Worm (Caenorhabditis elegans): ENCODE measurements around the gene tsp-13.

The tsp-13 gene

DNA sequence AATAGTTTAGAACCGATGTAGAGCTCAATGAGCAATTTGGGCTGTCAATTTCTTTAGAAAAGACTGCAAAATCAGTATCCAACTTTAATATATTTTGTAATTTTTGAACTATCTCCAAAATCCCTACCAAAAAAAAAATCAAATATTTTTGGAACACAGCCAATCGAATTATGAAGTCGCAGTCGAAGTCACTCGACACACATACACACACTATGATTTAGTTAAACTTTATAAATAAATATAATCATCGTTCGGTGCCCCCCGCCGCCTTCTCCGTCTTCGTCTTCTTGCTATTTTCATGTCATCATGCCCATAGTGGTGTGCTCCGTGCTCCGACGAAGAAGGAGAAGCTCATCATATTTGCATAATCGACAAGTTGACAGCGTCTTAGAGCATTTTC is 23.2 kb downstream of the tsp-13 start:
- TF ChIP-seq unc-62 (GFP tag; optimal IDR thresholded peaks at IDR 0.05) = no peak
- no peak for TF ChIP-seq daf-12 (tag; optimal IDR thresholded peaks at IDR 0.05)
- no peak for TF ChIP-seq ceh-16 (tag; optimal IDR thresholded peaks at IDR 0.05)
- TF ChIP-seq nhr-11 (tag; optimal IDR thresholded peaks at IDR 0.05) = no peak
- TF ChIP-seq hmg-11 (tag; optimal IDR thresholded peaks at IDR 0.05) = no peak
- no peak for TF ChIP-seq eor-1 (tag; optimal IDR thresholded peaks at IDR 0.05)
- TF ChIP-seq zag-1 (tag; optimal IDR thresholded peaks at IDR 0.05) = no peak
- TF ChIP-seq sea-2 (GFP tag; optimal IDR thresholded peaks at IDR 0.05) = no peak
- no peak for TF ChIP-seq ama-1 (optimal IDR thresholded peaks at IDR 0.05)
- no peak for TF ChIP-seq mdl-1 (tag; optimal IDR thresholded peaks at IDR 0.05)
- no peak for TF ChIP-seq nhr-76 (tag; optimal IDR thresholded peaks at IDR 0.05)
- no peak for TF ChIP-seq nhr-67 (tag; optimal IDR thresholded peaks at IDR 0.05)
- TF ChIP-seq lin-39 (tag; optimal IDR thresholded peaks at IDR 0.05) = no peak
- no peak for TF ChIP-seq unc-39 (tag; optimal IDR thresholded peaks at IDR 0.05)
- TF ChIP-seq ceh-9 (tag; optimal IDR thresholded peaks at IDR 0.05) = no peak
- no peak for TF ChIP-seq skn-1 (tag; optimal IDR thresholded peaks at IDR 0.05)
- TF ChIP-seq nhr-12 (tag; optimal IDR thresholded peaks at IDR 0.05) = no peak

DNA sequence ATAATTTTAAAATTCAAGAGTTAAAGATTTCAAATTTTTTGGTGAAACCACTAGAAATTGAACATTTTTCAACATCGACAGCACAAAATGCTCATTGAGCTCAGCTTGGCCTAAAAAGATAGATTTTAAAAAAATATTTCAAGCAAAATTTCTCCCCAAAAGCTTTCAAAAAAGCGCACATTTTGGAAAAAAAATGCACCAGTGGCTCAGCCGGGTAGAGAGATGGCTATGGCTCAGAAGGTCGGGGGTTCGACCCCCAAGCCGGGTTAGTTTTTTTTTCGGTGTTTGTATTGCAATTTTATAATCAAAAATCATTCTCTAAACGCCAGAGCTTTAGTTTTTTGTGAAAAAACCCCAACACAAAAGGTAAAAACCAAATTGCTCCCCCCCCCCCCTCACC is 23.9 kb downstream of the tsp-13 start:
- TF ChIP-seq ceh-28 (tag; optimal IDR thresholded peaks at IDR 0.05) = no peak
- no peak for TF ChIP-seq nhr-237 (tag; optimal IDR thresholded peaks at IDR 0.05)
- TF ChIP-seq zag-1 (tag; optimal IDR thresholded peaks at IDR 0.05) = no peak
- no peak for TF ChIP-seq hmg-11 (tag; optimal IDR thresholded peaks at IDR 0.05)
- TF ChIP-seq ztf-4 (tag; optimal IDR thresholded peaks at IDR 0.05) = no peak
- no peak for TF ChIP-seq unc-62 (GFP tag; optimal IDR thresholded peaks at IDR 0.05)
- TF ChIP-seq egl-27 (tag; optimal IDR thresholded peaks at IDR 0.05) = no peak
- no peak for TF ChIP-seq elt-3 (tag; optimal IDR thresholded peaks at IDR 0.05)
- TF ChIP-seq nfya-1 (tag; optimal IDR thresholded peaks at IDR 0.05; ENCODE audit: insufficient read depth) = no peak
- no peak for TF ChIP-seq nhr-76 (tag; optimal IDR thresholded peaks at IDR 0.05)
- no peak for TF ChIP-seq fkh-2 (tag; optimal IDR thresholded peaks at IDR 0.05)
- TF ChIP-seq ceh-9 (tag; optimal IDR thresholded peaks at IDR 0.05) = no peak
- TF ChIP-seq unc-39 (tag; optimal IDR thresholded peaks at IDR 0.05) = no peak
- TF ChIP-seq lin-39 (tag; optimal IDR thresholded peaks at IDR 0.05) = no peak
- TF ChIP-seq nhr-25 (tag; optimal IDR thresholded peaks at IDR 0.05) = no peak
- no peak for TF ChIP-seq pqm-1 (tag; optimal IDR thresholded peaks at IDR 0.05)

DNA sequence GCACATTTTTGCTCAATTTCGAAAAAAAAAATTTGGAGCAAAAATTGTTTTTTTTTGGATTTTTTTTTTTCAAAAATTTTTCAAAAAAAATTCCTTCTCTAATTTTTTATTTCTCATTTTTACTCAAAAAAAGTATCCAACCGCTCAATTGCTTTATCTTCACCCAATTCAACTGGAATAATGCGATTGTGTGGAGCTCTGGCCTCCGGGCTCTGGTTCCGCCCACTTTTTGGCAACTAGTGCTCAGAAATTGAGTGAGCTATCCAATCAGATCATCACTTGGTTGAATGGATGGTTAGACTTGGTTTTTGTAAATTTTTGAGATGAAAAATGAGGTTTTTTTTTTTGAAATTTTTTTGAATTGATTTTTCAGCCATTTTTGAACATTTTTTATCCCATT is 25.0 kb downstream of the tsp-13 start:
- TF ChIP-seq sea-2 (GFP tag; optimal IDR thresholded peaks at IDR 0.05) = no peak

DNA sequence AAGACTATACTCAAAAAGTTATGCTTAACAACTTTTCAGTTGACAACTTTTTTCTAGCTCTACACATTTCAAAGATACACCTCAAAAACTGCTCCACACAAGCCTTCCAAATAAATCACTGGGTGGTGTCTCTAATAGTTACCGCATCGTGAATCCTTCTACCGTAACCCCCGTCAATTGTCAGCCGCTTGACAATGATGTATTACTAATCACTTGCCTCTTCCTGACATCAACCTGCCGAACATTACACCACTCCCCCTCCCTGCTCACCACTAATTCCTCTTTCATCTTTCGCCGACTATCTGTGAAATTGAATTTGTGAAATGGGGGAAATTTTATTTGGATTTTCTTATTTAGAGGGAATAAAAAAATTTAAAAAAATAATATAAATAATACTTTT is 27.8 kb downstream of the tsp-13 start:
- no peak for TF ChIP-seq mml-1 (tag; optimal IDR thresholded peaks at IDR 0.05)
- no peak for TF ChIP-seq ceh-82 (tag; optimal IDR thresholded peaks at IDR 0.05)
- no peak for TF ChIP-seq elt-3 (tag; optimal IDR thresholded peaks at IDR 0.05)
- TF ChIP-seq ceh-9 (tag; optimal IDR thresholded peaks at IDR 0.05) = no peak
- TF ChIP-seq pqm-1 (tag; optimal IDR thresholded peaks at IDR 0.05) = no peak
- no peak for TF ChIP-seq ceh-16 (tag; optimal IDR thresholded peaks at IDR 0.05)

DNA sequence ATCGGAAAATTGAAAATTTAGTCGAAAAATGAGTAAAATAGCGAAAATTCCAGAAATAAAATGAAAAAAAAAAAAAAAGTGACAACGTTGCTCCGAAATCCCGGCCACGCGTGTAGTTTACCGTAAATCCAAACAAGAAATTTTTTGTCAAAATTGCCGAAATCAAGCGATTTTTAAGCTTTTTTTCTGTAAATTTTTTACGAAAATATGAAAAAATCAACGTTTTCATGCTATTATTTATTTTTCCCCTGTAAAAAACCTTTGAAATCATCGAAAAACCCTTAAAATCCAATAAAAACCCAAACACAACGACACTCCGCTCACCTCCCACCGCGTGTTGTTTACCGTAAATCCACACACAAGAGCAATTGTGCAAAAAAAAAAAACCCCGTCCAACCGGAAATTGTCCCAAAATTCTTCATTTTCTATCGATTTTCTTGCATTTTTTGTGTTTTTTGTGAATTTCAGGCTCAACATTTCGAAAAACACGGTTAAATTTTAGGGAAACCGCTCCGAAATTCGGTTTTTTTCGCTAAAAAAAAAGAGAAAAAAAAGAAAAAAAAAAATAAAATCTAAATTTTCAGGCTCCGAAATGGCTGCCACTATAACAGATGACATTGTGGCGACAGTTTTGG is 36.2 kb downstream of the tsp-13 start, which contains the start of the genes Y39B6A.3 and pph-5:
Y39B6A.3 (minus strand) TSS at position 51 of the 635 bp plus-strand sequence.
pph-5 (plus strand) TSS at position 585 of the 635 bp plus-strand sequence.
- no peak for TF ChIP-seq mdl-1 (tag; optimal IDR thresholded peaks at IDR 0.05)
- TF ChIP-seq fkh-10 (GFP tag; optimal IDR thresholded peaks at IDR 0.05) = peak; percentile 1
- peak; percentile 8 for TF ChIP-seq pqm-1 (tag; optimal IDR thresholded peaks at IDR 0.05)
- TF ChIP-seq R02D3.7 (tag; optimal IDR thresholded peaks at IDR 0.05) = peak; percentile 97
- TF ChIP-seq ceh-28 (tag; optimal IDR thresholded peaks at IDR 0.05) = peak; percentile 0
- no peak for TF ChIP-seq unc-62 (GFP tag; optimal IDR thresholded peaks at IDR 0.05)
- TF ChIP-seq nfya-1 (tag; optimal IDR thresholded peaks at IDR 0.05; ENCODE audit: insufficient read depth) = peak; percentile 23
- peak; percentile 25 for TF ChIP-seq elt-2 (tag; optimal IDR thresholded peaks at IDR 0.05)
- TF ChIP-seq ama-1 (optimal IDR thresholded peaks at IDR 0.05) = no peak
- peak; percentile 8 for TF ChIP-seq pha-4 (tag; optimal IDR thresholded peaks at IDR 0.05)
- TF ChIP-seq lin-15B (tag; optimal IDR thresholded peaks at IDR 0.05) = peak; percentile 74
